Fruit fly (Drosophila melanogaster) whole organism, embryonic: Measurements from ENCODE around the gene CG14194.

Experiments used
- CG1024 ChIP-seq: fragments of 200-800 bp; sonication (Bioruptor generic); IDR thresholded peaks from 2 replicates; pipeline ENCODE4 v1.3.6; 2022; ENCODE audit warnings: missing biosample characterization, missing genetic modification characterization
- CG11456 ChIP-seq: fragments of 200-800 bp; sonication (Bioruptor generic); IDR thresholded peaks from 3 replicates; pipeline ENCODE4 v1.3.6; 2022; ENCODE audit warnings: missing biosample characterization, missing genetic modification characterization
- CG13775 ChIP-seq: fragments of 200-800 bp; sonication (Bioruptor generic); optimal IDR thresholded peaks from 3 replicates; lab custom pipeline; 2017; ENCODE audit warnings: missing biosample characterization, mild to moderate bottlenecking, missing genetic modification characterization
- CG14710 ChIP-seq: fragments of 200-800 bp; sonication (Bioruptor generic); optimal IDR thresholded peaks from 3 replicates; lab custom pipeline; 2019; ENCODE audit warnings: missing biosample characterization, mild to moderate bottlenecking, missing genetic modification characterization, moderate library complexity
- CG1529 ChIP-seq: fragments of 200-800 bp; sonication (Bioruptor generic); optimal IDR thresholded peaks from 3 replicates; lab custom pipeline; 2018; ENCODE audit warnings: missing biosample characterization, missing genetic modification characterization
- CG15696 ChIP-seq: fragments of 200-800 bp; sonication (Bioruptor generic); optimal IDR thresholded peaks from 2 replicates; lab custom pipeline; 2019; ENCODE audit warnings: missing biosample characterization, mild to moderate bottlenecking, missing genetic modification characterization, moderate library complexity
- CG17829 ChIP-seq: fragments of 200-800 bp; optimal IDR thresholded peaks from 2 replicates; lab custom pipeline; 2019; ENCODE audit warnings: missing biosample characterization, mild to moderate bottlenecking, missing genetic modification characterization, moderate library complexity
- CG18764 ChIP-seq: fragments of 200-800 bp; sonication (Bioruptor generic); optimal IDR thresholded peaks from 3 replicates; lab custom pipeline; 2016; ENCODE audit warnings: missing biosample characterization, missing genetic modification characterization
- CG2199 ChIP-seq: fragments of 200-800 bp; sonication (Bioruptor generic); IDR thresholded peaks from 3 replicates; pipeline ENCODE4 v1.3.6; 2022; ENCODE audit warnings: missing biosample characterization, missing genetic modification characterization
- CG30020 ChIP-seq: fragments of 200-800 bp; optimal IDR thresholded peaks from 2 replicates; lab custom pipeline; 2019; ENCODE audit warnings: missing biosample characterization, mild to moderate bottlenecking, missing genetic modification characterization, moderate library complexity
- CG31441 ChIP-seq: fragments of 200-800 bp; sonication (Bioruptor generic); IDR thresholded peaks from 2 replicates; pipeline ENCODE4 v1.3.6; 2022; ENCODE audit warnings: missing biosample characterization, missing genetic modification characterization
- CG3995 ChIP-seq: fragments of 200-800 bp; sonication (Bioruptor generic); optimal IDR thresholded peaks from 3 replicates; lab custom pipeline; 2016; ENCODE audit warnings: missing biosample characterization, missing genetic modification characterization
- CG4404 ChIP-seq: fragments of 200-800 bp; sonication (Bioruptor generic); IDR thresholded peaks from 2 replicates; pipeline ENCODE4 v1.3.6; 2022; ENCODE audit warnings: missing biosample characterization, missing genetic modification characterization
- CG4730 ChIP-seq: fragments of 200-800 bp; sonication (Bioruptor generic); IDR thresholded peaks from 2 replicates; pipeline ENCODE4 v1.3.6; 2022; ENCODE audit warnings: missing biosample characterization, missing genetic modification characterization
- CG6272 ChIP-seq: fragments of 200-800 bp; sonication (Bioruptor generic); IDR thresholded peaks from 2 replicates; pipeline ENCODE4 v1.3.6; 2022; ENCODE audit warnings: missing biosample characterization, missing genetic modification characterization
- CG6813 ChIP-seq: fragments of 200-800 bp; sonication (Bioruptor generic); optimal IDR thresholded peaks from 2 replicates; lab custom pipeline; 2017; ENCODE audit warnings: missing biosample characterization, missing genetic modification characterization, mild to moderate bottlenecking, moderate library complexity, missing genetic modification reagents
- CG8290 ChIP-seq, 3 experiments: fragments of 200-800 bp; sonication (Bioruptor generic); optimal IDR thresholded peaks; 2 replicates each; lab custom pipeline; 2016 to 2019; ENCODE audit warnings: missing biosample characterization in 3 of 3, missing genetic modification characterization in 3 of 3, mild to moderate bottlenecking in 2 of 3, moderate library complexity in 1 of 3
- CG9727 ChIP-seq: fragments of 200-800 bp; sonication (Bioruptor generic); optimal IDR thresholded peaks from 3 replicates; lab custom pipeline; 2017; ENCODE audit warnings: missing biosample characterization, mild to moderate bottlenecking, missing genetic modification characterization
- Fer1 ChIP-seq: fragments of 200-800 bp; sonication (Bioruptor generic); optimal IDR thresholded peaks from 2 replicates; lab custom pipeline; 2017; ENCODE audit warnings: missing biosample characterization, mild to moderate bottlenecking, missing genetic modification characterization
- NC2β ChIP-seq: fragments of 200-800 bp; sonication (Bioruptor generic); optimal IDR thresholded peaks from 2 replicates; lab custom pipeline; 2016; ENCODE audit warnings: missing biosample characterization, missing genetic modification characterization
- NfI ChIP-seq: fragments of 200-800 bp; sonication (Bioruptor generic); optimal IDR thresholded peaks from 3 replicates; lab custom pipeline; 2018; ENCODE audit warnings: missing biosample characterization, mild to moderate bottlenecking, missing genetic modification characterization, moderate library complexity
- PHDP ChIP-seq: fragments of 200-800 bp; sonication (Bioruptor generic); optimal IDR thresholded peaks from 3 replicates; lab custom pipeline; 2018; ENCODE audit warnings: missing biosample characterization, mild to moderate bottlenecking, missing genetic modification characterization, moderate library complexity
- Ravus ChIP-seq: fragments of 200-800 bp; sonication (Bioruptor generic); IDR thresholded peaks from 2 replicates; pipeline ENCODE4 v1.3.6; 2022; ENCODE audit warnings: missing biosample characterization, missing genetic modification characterization
- TFAM ChIP-seq: fragments of 200-800 bp; sonication (Bioruptor generic); optimal IDR thresholded peaks from 2 replicates; lab custom pipeline; 2017; ENCODE audit warnings: missing biosample characterization, missing genetic modification characterization, inconsistent platforms
- Trl ChIP-seq, 3 experiments: fragments of >200 bp in 2 of 3; fragments of 200-800 bp in 1 of 3; sonication (Bioruptor generic) in 1 of 3; optimal IDR thresholded peaks; 2 replicates in 1 of 3; 3 replicates in 2 of 3; lab custom pipeline; 2016 to 2017; ENCODE audit warnings: missing biosample characterization in 1 of 3, missing genetic modification characterization in 1 of 3
- Vsx1 ChIP-seq: fragments of 200-800 bp; sonication (Bioruptor generic); optimal IDR thresholded peaks from 2 replicates; lab custom pipeline; 2017; ENCODE audit warnings: missing biosample characterization, mild to moderate bottlenecking, missing genetic modification characterization, missing genetic modification reagents
- ap ChIP-seq: fragments of 200-800 bp; sonication (Bioruptor generic); IDR thresholded peaks from 2 replicates; pipeline ENCODE4 v1.3.6; 2022; ENCODE audit warnings: missing biosample characterization, missing genetic modification characterization
- bcd ChIP-seq: fragments of 200-800 bp; sonication (Bioruptor generic); optimal IDR thresholded peaks from 2 replicates; lab custom pipeline; 2017; ENCODE audit warnings: missing biosample characterization, mild to moderate bottlenecking, missing genetic modification characterization
- cg ChIP-seq: fragments of 200-800 bp; sonication (Bioruptor generic); optimal IDR thresholded peaks from 3 replicates; lab custom pipeline; 2019; ENCODE audit warnings: missing biosample characterization, mild to moderate bottlenecking, missing genetic modification characterization, moderate library complexity
- crc ChIP-seq: fragments of 200-800 bp; sonication (Bioruptor generic); optimal IDR thresholded peaks from 2 replicates; lab custom pipeline; 2016; ENCODE audit warnings: missing biosample characterization, missing genetic modification characterization
- crol ChIP-seq: fragments of 200-800 bp; sonication (Bioruptor generic); IDR thresholded peaks from 2 replicates; pipeline ENCODE4 v1.3.6; 2022; ENCODE audit warnings: missing biosample characterization, missing genetic modification characterization
- dm ChIP-seq: fragments of 200-800 bp; sonication (Bioruptor generic); optimal IDR thresholded peaks from 3 replicates; lab custom pipeline; 2016; ENCODE audit warnings: missing biosample characterization, missing genetic modification characterization
- dmrt11E ChIP-seq: fragments of 200-800 bp; sonication (Bioruptor generic); optimal IDR thresholded peaks from 3 replicates; lab custom pipeline; 2018; ENCODE audit warnings: missing biosample characterization, mild to moderate bottlenecking, missing genetic modification characterization, moderate library complexity
- ewg ChIP-seq: fragments of 200-800 bp; sonication (Bioruptor generic); optimal IDR thresholded peaks from 3 replicates; lab custom pipeline; 2017; ENCODE audit warnings: mild to moderate bottlenecking, missing biosample characterization, missing genetic modification reagents, missing genetic modification characterization
- gem ChIP-seq: fragments of 200-800 bp; sonication (Bioruptor generic); optimal IDR thresholded peaks from 2 replicates; lab custom pipeline; 2019; ENCODE audit warnings: missing biosample characterization, mild to moderate bottlenecking, missing genetic modification characterization, moderate library complexity
- hb ChIP-seq: fragments of 200-800 bp; sonication (Bioruptor generic); IDR thresholded peaks from 3 replicates; pipeline ENCODE4 v1.3.6; 2022; ENCODE audit warnings: missing biosample characterization, missing genetic modification characterization; ENCODE audit not compliant: partially characterized antibody
- insv ChIP-seq, 2 experiments: fragments of 200-800 bp; sonication (Bioruptor generic); optimal IDR thresholded peaks; 3 replicates each; lab custom pipeline; 2016 to 2018; ENCODE audit warnings: missing biosample characterization in 2 of 2, missing genetic modification characterization in 2 of 2
- inv ChIP-seq: fragments of 200-800 bp; sonication (Bioruptor generic); IDR thresholded peaks from 2 replicates; pipeline ENCODE4 v1.3.6; 2022; ENCODE audit warnings: missing biosample characterization, missing genetic modification characterization; ENCODE audit not compliant: partially characterized antibody
- ken ChIP-seq: fragments of 200-800 bp; sonication (Bioruptor generic); IDR thresholded peaks from 3 replicates; pipeline ENCODE4 v1.3.6; 2022; ENCODE audit warnings: missing biosample characterization, missing genetic modification characterization
- klu ChIP-seq: fragments of 200-800 bp; sonication (Bioruptor generic); IDR thresholded peaks from 2 replicates; pipeline ENCODE4 v1.3.6; 2022; ENCODE audit warnings: missing biosample characterization, missing genetic modification characterization
- lola ChIP-seq, 3 experiments: fragments of >200 bp in 2 of 3; fragments of 200-800 bp in 1 of 3; sonication (Bioruptor generic) in 1 of 3; optimal IDR thresholded peaks; 2 replicates each; lab custom pipeline; 2017 to 2019; ENCODE audit warnings: missing biosample characterization in 3 of 3, missing genetic modification characterization in 3 of 3, mild to moderate bottlenecking in 1 of 3, moderate library complexity in 1 of 3
- mam ChIP-seq: fragments of 200-800 bp; sonication (Bioruptor generic); optimal IDR thresholded peaks from 3 replicates; lab custom pipeline; 2016; ENCODE audit warnings: missing biosample characterization, missing genetic modification characterization
- nmo ChIP-seq: fragments of 200-800 bp; sonication (Bioruptor generic); optimal IDR thresholded peaks from 2 replicates; lab custom pipeline; 2018; ENCODE audit warnings: missing biosample characterization, mild to moderate bottlenecking, missing genetic modification characterization, moderate library complexity
- phol ChIP-seq: fragments of 200-800 bp; sonication (Bioruptor generic); optimal IDR thresholded peaks from 3 replicates; lab custom pipeline; 2018; ENCODE audit warnings: missing biosample characterization, mild to moderate bottlenecking, missing genetic modification characterization, moderate library complexity
- pzg ChIP-seq: fragments of 200-800 bp; sonication (Bioruptor generic); optimal IDR thresholded peaks from 3 replicates; lab custom pipeline; 2018; ENCODE audit warnings: missing biosample characterization, mild to moderate bottlenecking, missing genetic modification characterization, moderate library complexity
- row ChIP-seq: fragments of 200-800 bp; sonication (Bioruptor generic); IDR thresholded peaks from 3 replicates; pipeline ENCODE4 v1.3.6; 2022; ENCODE audit warnings: missing biosample characterization, missing genetic modification characterization
- sim ChIP-seq: fragments of 200-800 bp; sonication (Bioruptor generic); IDR thresholded peaks from 2 replicates; pipeline ENCODE4 v1.3.6; 2022; ENCODE audit warnings: missing biosample characterization, missing genetic modification characterization
- sna ChIP-seq: fragments of 200-800 bp; sonication (Bioruptor generic); IDR thresholded peaks from 2 replicates; pipeline ENCODE4 v1.3.6; 2022; ENCODE audit warnings: missing biosample characterization, missing genetic modification characterization; ENCODE audit not compliant: partially characterized antibody
- sug ChIP-seq: fragments of 200-800 bp; optimal IDR thresholded peaks from 2 replicates; lab custom pipeline; 2019; ENCODE audit warnings: missing biosample characterization, mild to moderate bottlenecking, missing genetic modification characterization, moderate library complexity
- tin ChIP-seq: fragments of 200-800 bp; sonication (Bioruptor generic); optimal IDR thresholded peaks from 3 replicates; lab custom pipeline; 2016; ENCODE audit warnings: missing biosample characterization, missing genetic modification characterization

CG14194 gene

dm6 chrX:19160635-19161407 lies 32.5 kb upstream of the CG14194 start (continued):
- no peak for TF ChIP-seq Vsx1 (GFP tag; lab: Kevin White, UChicago)
- TF ChIP-seq gem, result peak; percentile 8
- no peak for TF ChIP-seq mam (GFP tag; lab: Kevin White, UChicago)
- TF ChIP-seq CG6272 (GFP tag; lab: Robert Waterston, UW), result no peak
- no peak for TF ChIP-seq CG1024 (GFP tag; lab: Robert Waterston, UW)
- no peak for TF ChIP-seq row (GFP tag; lab: Robert Waterston, UW)
- TF ChIP-seq TFAM (GFP tag; lab: Kevin White, UChicago), result no peak
- TF ChIP-seq CG4404 (GFP tag; lab: Robert Waterston, UW), result no peak
- TF ChIP-seq CG8290 (GFP tag; optimal IDR thresholded peaks at IDR 0.05; lab: Kevin White, UChicago), result no peak
- no peak for TF ChIP-seq CG8290 (tag; optimal IDR thresholded peaks at IDR 0.05; lab: Kevin White, UChicago)
- no peak for TF ChIP-seq CG1529 (GFP tag; lab: Kevin White, UChicago)
- TF ChIP-seq dmrt11E (tag; lab: Kevin White, UChicago), result peak; percentile 8
- no peak for TF ChIP-seq dm (GFP tag; lab: Kevin White, UChicago)
- TF ChIP-seq CG14710, result peak; percentile 3
- no peak for TF ChIP-seq crc
- TF ChIP-seq Ravus, result no peak
- no peak for TF ChIP-seq CG15696 (tag; lab: Kevin White, UChicago)
- TF ChIP-seq cg, result peak; percentile 18
- TF ChIP-seq bcd, result no peak
- TF ChIP-seq sug, result no peak
- no peak for TF ChIP-seq CG17829 (tag; lab: Kevin White, UChicago)
- no peak for TF ChIP-seq CG4730 (GFP tag; lab: Robert Waterston, UW)
- no peak for TF ChIP-seq ken (GFP tag; lab: Robert Waterston, UW)
- no peak for TF ChIP-seq pzg
- TF ChIP-seq Fer1, result no peak
- TF ChIP-seq crol (GFP tag; lab: Robert Waterston, UW), result peak; percentile 75
- TF ChIP-seq CG3995, result no peak
- TF ChIP-seq CG30020 (tag; lab: Kevin White, UChicago), result no peak
- TF ChIP-seq CG13775, result no peak
- TF ChIP-seq nmo (GFP tag; lab: Kevin White, UChicago), result no peak
- TF ChIP-seq sim, result no peak
- no peak for TF ChIP-seq CG6813 (GFP tag; lab: Kevin White, UChicago)
- TF ChIP-seq phol, result no peak
- TF ChIP-seq ap, result no peak
- peak in 1 of 3 experiments; percentile 24 for TF ChIP-seq lola (GFP tag; optimal IDR thresholded peaks at IDR 0.05; lab: Kevin White, UChicago)
- TF ChIP-seq NfI, result no peak
- no peak for TF ChIP-seq hb

dm6 chrX:19162249-19162914 lies 31.0 kb upstream of the CG14194 start:
- TF ChIP-seq CG2199 (GFP tag; lab: Robert Waterston, UW) (no peak), CG9727 (no peak), CG31441 (GFP tag; lab: Robert Waterston, UW) (no peak), klu (GFP tag; lab: Robert Waterston, UW) (no peak), CG11456 (GFP tag; lab: Robert Waterston, UW) (no peak), gem (peak; percentile 53), sna (GFP tag; lab: Robert Waterston, UW) (no peak), PHDP (peak; percentile 19), Trl (optimal IDR thresholded peaks at IDR 0.05; lab: Kevin White, UChicago) (no peak), Trl (GFP tag; optimal IDR thresholded peaks at IDR 0.05; lab: Kevin White, UChicago) (no peak), inv (no peak), ewg (GFP tag; lab: Kevin White, UChicago) (peak; percentile 6), CG18764 (GFP tag; lab: Kevin White, UChicago) (no peak), tin (GFP tag; lab: Kevin White, UChicago) (no peak), NC2β (GFP tag; lab: Kevin White, UChicago) (no peak), insv (GFP tag; optimal IDR thresholded peaks at IDR 0.05; lab: Kevin White, UChicago) (no peak)
